Fruit fly (Drosophila melanogaster): ENCODE results near the gene eff.

dm6 chr3R:14717712-14718097 lies 23.4 kb downstream of the eff start:
- TF ChIP-seq h (optimal IDR thresholded peaks at IDR 0.05) (no peak), Myc (optimal IDR thresholded peaks at IDR 0.05) (no peak), psq (optimal IDR thresholded peaks at IDR 0.05) (no peak), Sin3A (optimal IDR thresholded peaks at IDR 0.05) (no peak), insv (optimal IDR thresholded peaks at IDR 0.05) (no peak)
